Fruit fly (Drosophila melanogaster) S2 (cell line): Measurements from ENCODE around the gene Gnf1.

Experiments used
- CG8478 ChIP-seq: fragments of >200 bp; optimal IDR thresholded peaks from 2 replicates; lab custom pipeline; 2018
- CTCF ChIP-seq, 2 experiments: fragments of >200 bp; optimal IDR thresholded peaks; 2 replicates each; lab custom pipeline; 2018

dm6 chr3R:4866916-4867315 lies 39.5 kb upstream of the Gnf1 start:
- TF ChIP-seq CTCF (optimal IDR thresholded peaks at IDR 0.05; lab: Kevin White, UChicago) (no peak), CG8478 (lab: Kevin White, UChicago) (no peak)
